Worm (Caenorhabditis elegans) whole organism, L1 larva: Measurements from ENCODE around the gene hlh-25.

Experiments
- aha-1 ChIP-seq: fragments of 150-350 bp; optimal IDR thresholded peaks from 2 replicates; lab custom pipeline; 2014; ENCODE audit warnings: missing biosample characterization, missing genetic modification characterization
- fkh-10 ChIP-seq: sonication (generic microtip); optimal IDR thresholded peaks from 2 replicates; lab custom pipeline; 2017; ENCODE audit warnings: missing biosample characterization, missing genetic modification reagents, missing genetic modification characterization
- hlh-4 ChIP-seq: sonication (generic microtip); optimal IDR thresholded peaks from 2 replicates; lab custom pipeline; 2016; ENCODE audit warnings: mild to moderate bottlenecking, missing genetic modification characterization, missing compliant biosample characterization
- irx-1 ChIP-seq: sonication (generic microtip); optimal IDR thresholded peaks from 2 replicates; lab custom pipeline; 2016; ENCODE audit warnings: missing genetic modification characterization, missing compliant biosample characterization
- lin-35 ChIP-seq, 2 experiments: fragments of 150-350 bp; optimal IDR thresholded peaks; 2 replicates each; lab custom pipeline; 2014; ENCODE audit warnings: missing biosample characterization in 2 of 2, missing genetic modification characterization in 2 of 2, missing genetic modification reagents in 2 of 2
- unc-62 ChIP-seq: fragments of 150-350 bp; optimal IDR thresholded peaks from 2 replicates; lab custom pipeline; 2014; ENCODE audit warnings: missing biosample characterization, missing genetic modification reagents, missing genetic modification characterization
- ztf-11 ChIP-seq, 2 experiments: sonication (generic microtip); optimal IDR thresholded peaks; 2 replicates each; lab custom pipeline; 2016 to 2017; ENCODE audit warnings: missing genetic modification characterization in 2 of 2, missing biosample characterization in 1 of 2, missing compliant biosample characterization in 1 of 2
- ztf-4 ChIP-seq: fragments of 150-350 bp; optimal IDR thresholded peaks from 2 replicates; lab custom pipeline; 2014; ENCODE audit warnings: missing biosample characterization, missing genetic modification characterization

- no peak for TF ChIP-seq ztf-11 (tag; optimal IDR thresholded peaks at IDR 0.05; lab: Kevin White, UChicago)
- TF ChIP-seq unc-62 (GFP tag; lab: Kevin White, UChicago) = no peak
- TF ChIP-seq aha-1 (tag; lab: Kevin White, UChicago) = no peak
- no peak for TF ChIP-seq irx-1 (tag; lab: Kevin White, UChicago)
- no peak for TF ChIP-seq ztf-4
- TF ChIP-seq lin-35 (GFP tag; optimal IDR thresholded peaks at IDR 0.05; lab: Kevin White, UChicago) = no peak
- no peak for TF ChIP-seq hlh-4 (tag; lab: Kevin White, UChicago)
- TF ChIP-seq fkh-10 (GFP tag; lab: Kevin White, UChicago) = no peak
These were observed 20.2 kb upstream of the hlh-25 start, which contains the start of gene sahd-1 for ce11 chrII:5514846-5515245.
